Worm (Caenorhabditis elegans) whole organism, early embryonic: ENCODE results near the gene pals-27.

Experiments
- B0310.2 ChIP-seq: sonication (generic microtip); optimal IDR thresholded peaks from 2 replicates; lab custom pipeline; 2016; ENCODE audit warnings: mild to moderate bottlenecking, missing genetic modification characterization, missing compliant biosample characterization
- F13C5.2 ChIP-seq: sonication (generic microtip); optimal IDR thresholded peaks from 2 replicates; lab custom pipeline; 2017; ENCODE audit warnings: mild to moderate bottlenecking, missing genetic modification characterization, inconsistent platforms, missing compliant biosample characterization
- aly-1 ChIP-seq: sonication (generic microtip); optimal IDR thresholded peaks from 2 replicates; lab custom pipeline; 2016; ENCODE audit warnings: missing genetic modification characterization, missing compliant biosample characterization
- ama-1 ChIP-seq: fragments of 150-350 bp; optimal IDR thresholded peaks from 2 replicates; lab custom pipeline; 2014
- ceh-13 ChIP-seq: fragments of 200-800 bp; sonication (Bioruptor generic); optimal IDR thresholded peaks from 2 replicates; lab custom pipeline; 2018; ENCODE audit warnings: mild to moderate bottlenecking, missing genetic modification characterization, missing compliant biosample characterization
- ceh-36 ChIP-seq: sonication (generic microtip); optimal IDR thresholded peaks from 2 replicates; lab custom pipeline; 2016; ENCODE audit warnings: missing genetic modification characterization, inconsistent platforms, missing compliant biosample characterization
- ets-7 ChIP-seq: sonication (generic microtip); optimal IDR thresholded peaks from 2 replicates; lab custom pipeline; 2016; ENCODE audit warnings: missing genotype, missing genetic modification characterization, missing compliant biosample characterization
- flt-1 ChIP-seq: fragments of 200-800 bp; sonication (Bioruptor generic); IDR thresholded peaks from 2 replicates; pipeline ENCODE4 v1.3.6; 2022; ENCODE audit warnings: missing genetic modification characterization, missing compliant biosample characterization
- hmbx-1 ChIP-seq: sonication (generic microtip); optimal IDR thresholded peaks from 2 replicates; lab custom pipeline; 2016; ENCODE audit warnings: mild to moderate bottlenecking, missing genetic modification characterization, missing compliant biosample characterization
- hmg-4 ChIP-seq: fragments of 200-800 bp; sonication (Bioruptor generic); optimal IDR thresholded peaks from 2 replicates; lab custom pipeline; 2018; ENCODE audit warnings: mild to moderate bottlenecking, missing genetic modification characterization, missing compliant biosample characterization
- hnd-1 ChIP-seq: sonication (generic microtip); optimal IDR thresholded peaks from 2 replicates; lab custom pipeline; 2016; ENCODE audit warnings: missing genetic modification characterization, missing compliant biosample characterization
- pes-1 ChIP-seq: fragments of 200-800 bp; sonication (Bioruptor generic); IDR thresholded peaks from 2 replicates; pipeline ENCODE4 v1.3.6; 2022; ENCODE audit warnings: missing genetic modification reagents, missing genetic modification characterization, missing compliant biosample characterization
- scrt-1 ChIP-seq: fragments of 200-800 bp; sonication (Bioruptor generic); IDR thresholded peaks from 2 replicates; pipeline ENCODE4 v1.3.6; 2022; ENCODE audit warnings: missing genetic modification characterization, missing compliant biosample characterization
- sea-1 ChIP-seq: fragments of 200-800 bp; sonication (Bioruptor generic); conservative IDR thresholded peaks from 2 replicates; pipeline ENCODE4 v1.3.6; 2022; ENCODE audit warnings: missing genetic modification characterization, missing compliant biosample characterization
- tbx-11 ChIP-seq: fragments of 200-800 bp; sonication (Bioruptor generic); IDR thresholded peaks from 2 replicates; pipeline ENCODE4 v1.3.6; 2022; ENCODE audit warnings: missing genetic modification characterization, missing compliant biosample characterization
- tbx-37 ChIP-seq: fragments of 200-800 bp; sonication (Bioruptor generic); conservative IDR thresholded peaks from 2 replicates; pipeline ENCODE4 v1.3.6; 2022; ENCODE audit warnings: missing genetic modification reagents, missing genetic modification characterization, missing compliant biosample characterization
- tra-4 ChIP-seq: sonication (generic microtip); optimal IDR thresholded peaks from 2 replicates; lab custom pipeline; 2017; ENCODE audit warnings: missing genetic modification characterization, missing compliant biosample characterization

Gene pals-27

ce11 chrIII:4415135-4415534 is 33.7 kb downstream of the pals-27 start, which contains the start of gene R07E5.11:
Gene R07E5.11, minus strand, starts transcription at chrIII:4415235.
- no peak for TF ChIP-seq ceh-13 (GFP tag; lab: Kevin White, UChicago)
- TF ChIP-seq tbx-37 (GFP tag; lab: Robert Waterston, UW): no peak
- no peak for TF ChIP-seq scrt-1 (GFP tag; lab: Robert Waterston, UW)
- TF ChIP-seq B0310.2 (tag; lab: Kevin White, UChicago): no peak
- no peak for TF ChIP-seq F13C5.2 (tag; lab: Kevin White, UChicago)
- TF ChIP-seq ceh-36 (tag; lab: Kevin White, UChicago): no peak
- TF ChIP-seq tra-4 (tag; lab: Kevin White, UChicago): no peak
- no peak for TF ChIP-seq hmbx-1 (tag; lab: Kevin White, UChicago)
- no peak for TF ChIP-seq tbx-11

- TF ChIP-seq hnd-1 (tag; lab: Kevin White, UChicago): no peak
- no peak for TF ChIP-seq ceh-13 (GFP tag; lab: Kevin White, UChicago)
- TF ChIP-seq flt-1 (GFP tag; lab: Robert Waterston, UW): no peak
- TF ChIP-seq hmg-4 (GFP tag; lab: Kevin White, UChicago): no peak
- no peak for TF ChIP-seq B0310.2 (tag; lab: Kevin White, UChicago)
- no peak for TF ChIP-seq ama-1 (lab: Kevin White, UChicago)
- TF ChIP-seq ceh-36 (tag; lab: Kevin White, UChicago): no peak
- TF ChIP-seq hmbx-1 (tag; lab: Kevin White, UChicago): no peak
- TF ChIP-seq sea-1: no peak
- no peak for TF ChIP-seq pes-1 (GFP tag; lab: Robert Waterston, UW)
- no peak for TF ChIP-seq aly-1 (tag; lab: Kevin White, UChicago)
- no peak for TF ChIP-seq ets-7
- no peak for TF ChIP-seq tbx-37 (GFP tag; lab: Robert Waterston, UW)
- TF ChIP-seq scrt-1 (GFP tag; lab: Robert Waterston, UW): no peak
- TF ChIP-seq tra-4 (tag; lab: Kevin White, UChicago): no peak
These were observed 36.5 kb downstream of the pals-27 start, which contains the start of the genes R07E5.19 and pdcd-2 for ce11 chrIII:4417956-4418355. Gene R07E5.19, minus strand, starts transcription at chrIII:4418056. Gene pdcd-2, minus strand, starts transcription at chrIII:4418057.

ce11 chrIII:4419117-4419978 is 37.9 kb downstream of the pals-27 start, which contains the start of the genes R07E5.7 and cku-80:
Gene R07E5.7, minus strand, starts transcription at chrIII:4419167.
Gene cku-80, plus strand, starts transcription at chrIII:4419848.
- TF ChIP-seq F13C5.2 (tag; lab: Kevin White, UChicago) (peak; percentile 61), B0310.2 (tag; lab: Kevin White, UChicago) (no peak), tbx-11 (0 out of 2 replicates have a peak, but pooled peaks have one; percentile 44), hmbx-1 (tag; lab: Kevin White, UChicago) (no peak), flt-1 (GFP tag; lab: Robert Waterston, UW) (0 out of 2 replicates have a peak, but pooled peaks have one; percentile 17), ceh-13 (GFP tag; lab: Kevin White, UChicago) (no peak)

ce11 chrIII:4426711-4427218 is 45.3 kb downstream of the pals-27 start:
- peak; percentile 90 for TF ChIP-seq sea-1
- peak; percentile 92 for TF ChIP-seq scrt-1 (GFP tag; lab: Robert Waterston, UW)
- TF ChIP-seq aly-1 (tag; lab: Kevin White, UChicago): peak; percentile 80
- peak; percentile 89 for TF ChIP-seq tbx-11
- peak; percentile 59 for TF ChIP-seq B0310.2 (tag; lab: Kevin White, UChicago)
- TF ChIP-seq hmg-4 (GFP tag; lab: Kevin White, UChicago): peak; percentile 85
- TF ChIP-seq hnd-1 (tag; lab: Kevin White, UChicago): peak; percentile 45
- TF ChIP-seq ceh-13 (GFP tag; lab: Kevin White, UChicago): peak; percentile 42
- peak; percentile 93 for TF ChIP-seq pes-1 (GFP tag; lab: Robert Waterston, UW)
- peak; percentile 81 for TF ChIP-seq flt-1 (GFP tag; lab: Robert Waterston, UW)
- TF ChIP-seq tbx-37 (GFP tag; lab: Robert Waterston, UW): peak; percentile 87
- peak; percentile 10 for TF ChIP-seq ets-7
- peak; percentile 56 for TF ChIP-seq hmbx-1 (tag; lab: Kevin White, UChicago)
- peak; percentile 34 for TF ChIP-seq tra-4 (tag; lab: Kevin White, UChicago)
- peak; percentile 54 for TF ChIP-seq F13C5.2 (tag; lab: Kevin White, UChicago)
- peak; percentile 78 for TF ChIP-seq ceh-36 (tag; lab: Kevin White, UChicago)

- TF ChIP-seq sea-1 (0 out of 2 replicates have a peak, but pooled peaks have one; percentile 66), hnd-1 (tag; lab: Kevin White, UChicago) (peak; percentile 27), flt-1 (GFP tag; lab: Robert Waterston, UW) (peak; percentile 78), tbx-37 (GFP tag; lab: Robert Waterston, UW) (peak; percentile 46; the same call in 1 of the 2 replicates), aly-1 (tag; lab: Kevin White, UChicago) (peak; percentile 48), ceh-13 (GFP tag; lab: Kevin White, UChicago) (peak; percentile 15), F13C5.2 (tag; lab: Kevin White, UChicago) (no peak), ama-1 (lab: Kevin White, UChicago) (no peak), hmg-4 (GFP tag; lab: Kevin White, UChicago) (peak; percentile 28), ceh-36 (tag; lab: Kevin White, UChicago) (peak; percentile 27), ets-7 (no peak), tra-4 (tag; lab: Kevin White, UChicago) (no peak), pes-1 (GFP tag; lab: Robert Waterston, UW) (no peak; the same call in none of the 2 replicates), B0310.2 (tag; lab: Kevin White, UChicago) (no peak), tbx-11 (peak; percentile 75), hmbx-1 (tag; lab: Kevin White, UChicago) (no peak), scrt-1 (GFP tag; lab: Robert Waterston, UW) (peak; percentile 79)
These were observed 47.4 kb downstream of the pals-27 start for ce11 chrIII:4428797-4429196.

- no peak for TF ChIP-seq F13C5.2 (tag; lab: Kevin White, UChicago)
These were observed 48.0 kb downstream of the pals-27 start, which contains the start of gene C28A5.6 for ce11 chrIII:4429402-4429801. Gene C28A5.6, minus strand, starts transcription at chrIII:4429502.
